Worm (Caenorhabditis elegans) whole organism, L4 larva: ENCODE results near the gene fbxa-84.

Experiments
- dpl-1 ChIP-seq: fragments of 150-350 bp; optimal IDR thresholded peaks from 2 replicates; lab custom pipeline; 2014; ENCODE audit warnings: missing biosample characterization, missing genetic modification reagents, missing genetic modification characterization
- dve-1 ChIP-seq: sonication (generic microtip); optimal IDR thresholded peaks from 2 replicates; lab custom pipeline; 2017; ENCODE audit warnings: antibody characterized with exemption, mild to moderate bottlenecking, missing genetic modification characterization, missing compliant biosample characterization; ENCODE audit not compliant: insufficient read depth
- hlh-30 ChIP-seq: sonication (generic microtip); optimal IDR thresholded peaks from 2 replicates; lab custom pipeline; 2017; ENCODE audit warnings: antibody characterized with exemption, mild to moderate bottlenecking, missing genetic modification characterization, missing compliant biosample characterization; ENCODE audit not compliant: insufficient read depth
- lin-1 ChIP-seq: fragments of 200-800 bp; sonication (Bioruptor generic); IDR thresholded peaks from 2 replicates; pipeline ENCODE4 v1.3.6; 2022; ENCODE audit warnings: missing genetic modification reagents, missing genetic modification characterization, missing compliant biosample characterization
- mdl-1 ChIP-seq, 2 experiments: fragments of 150-350 bp in 1 of 2; sonication (generic microtip) in 1 of 2; optimal IDR thresholded peaks; 2 replicates each; lab custom pipeline; 2014 to 2017; ENCODE audit warnings: missing biosample characterization in 2 of 2, missing genetic modification characterization in 2 of 2

DNA sequence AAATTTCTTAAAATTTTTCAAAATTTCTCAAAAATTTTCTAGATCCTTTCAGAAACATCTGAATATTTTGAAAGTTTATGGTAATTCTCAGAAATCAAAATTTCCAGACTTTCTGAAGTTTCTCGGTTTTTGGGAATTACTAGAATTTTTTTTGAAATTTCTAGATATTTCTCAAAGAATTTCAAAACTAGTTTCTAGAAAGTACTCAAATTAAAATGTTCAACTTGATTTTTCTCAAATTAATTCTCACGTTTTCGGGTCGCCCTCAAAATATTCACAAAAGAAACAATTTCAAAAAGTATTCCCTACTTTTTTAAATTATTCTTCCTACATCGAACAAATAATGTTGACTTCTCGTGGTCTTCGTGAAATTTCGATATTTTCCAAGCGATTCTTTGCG, 2.5 kb upstream of the fbxa-84 start, which contains the start of gene T09F5.10:
- TF ChIP-seq dpl-1 (GFP tag; lab: Kevin White, UChicago) (no peak), lin-1 (GFP tag; lab: Robert Waterston, UW) (no peak), mdl-1 (tag; optimal IDR thresholded peaks at IDR 0.05; lab: Kevin White, UChicago) (no peak), hlh-30 (tag; lab: Kevin White, UChicago) (no peak), dve-1 (tag; lab: Kevin White, UChicago) (no peak)
